Worm (Caenorhabditis elegans) whole organism, late embryonic: Measurements from ENCODE around the gene Y27F2A.11.

Source experiments
- C08G9.2 ChIP-seq: sonication (generic microtip); optimal IDR thresholded peaks from 2 replicates; lab custom pipeline; 2016; ENCODE audit warnings: mild to moderate bottlenecking, missing genetic modification characterization, moderate library complexity, missing compliant biosample characterization
- C38D4.7 ChIP-seq: fragments of 200-800 bp; sonication (Bioruptor generic); optimal IDR thresholded peaks from 2 replicates; lab custom pipeline; 2018; ENCODE audit warnings: mild to moderate bottlenecking, missing genetic modification characterization, moderate library complexity, missing compliant biosample characterization
- K02D7.2 ChIP-seq: sonication (generic microtip); optimal IDR thresholded peaks from 2 replicates; lab custom pipeline; 2017; ENCODE audit warnings: mild to moderate bottlenecking, missing genetic modification characterization, missing compliant biosample characterization
- T23F11.4 ChIP-seq: fragments of 200-800 bp; sonication (Bioruptor generic); optimal IDR thresholded peaks from 2 replicates; lab custom pipeline; 2018; ENCODE audit warnings: mild to moderate bottlenecking, missing genetic modification characterization, missing compliant biosample characterization
- Y22D7AL.16 ChIP-seq: sonication (generic microtip); optimal IDR thresholded peaks from 2 replicates; lab custom pipeline; 2016; ENCODE audit warnings: missing genetic modification characterization, missing compliant biosample characterization
- ama-1 ChIP-seq: fragments of 150-350 bp; optimal IDR thresholded peaks from 2 replicates; lab custom pipeline; 2014
- ceh-18 ChIP-seq: sonication (generic microtip); optimal IDR thresholded peaks from 2 replicates; lab custom pipeline; 2016; ENCODE audit warnings: missing genetic modification characterization, missing compliant biosample characterization
- ceh-19 ChIP-seq: fragments of 200-800 bp; sonication (Bioruptor generic); optimal IDR thresholded peaks from 2 replicates; lab custom pipeline; 2018; ENCODE audit warnings: mild to moderate bottlenecking, missing genetic modification characterization, missing compliant biosample characterization
- ceh-22 ChIP-seq: sonication (generic microtip); optimal IDR thresholded peaks from 2 replicates; lab custom pipeline; 2017; ENCODE audit warnings: missing biosample characterization, missing genetic modification characterization
- ceh-24 ChIP-seq: sonication (generic microtip); optimal IDR thresholded peaks from 2 replicates; lab custom pipeline; 2016; ENCODE audit warnings: mild to moderate bottlenecking, missing genetic modification characterization, missing compliant biosample characterization
- ceh-30 ChIP-seq: fragments of 150-350 bp; optimal IDR thresholded peaks from 2 replicates; lab custom pipeline; 2014; ENCODE audit warnings: missing biosample characterization, missing genetic modification characterization
- ceh-34 ChIP-seq: sonication (generic microtip); optimal IDR thresholded peaks from 2 replicates; lab custom pipeline; 2016; ENCODE audit warnings: mild to moderate bottlenecking, missing genetic modification characterization, missing compliant biosample characterization
- ceh-45 ChIP-seq: fragments of 200-800 bp; sonication (Bioruptor generic); IDR thresholded peaks from 2 replicates; pipeline ENCODE4 v1.3.6; 2022; ENCODE audit warnings: missing genetic modification reagents, missing genetic modification characterization, missing compliant biosample characterization
- ceh-6 ChIP-seq: fragments of 200-800 bp; sonication (Bioruptor generic); optimal IDR thresholded peaks from 2 replicates; lab custom pipeline; 2018; ENCODE audit warnings: mild to moderate bottlenecking, missing genetic modification characterization, missing compliant biosample characterization
- elt-2 ChIP-seq: sonication (generic microtip); optimal IDR thresholded peaks from 2 replicates; lab custom pipeline; 2016; ENCODE audit warnings: missing genetic modification reagents, missing genetic modification characterization, missing compliant biosample characterization
- elt-4 ChIP-seq: sonication (generic microtip); optimal IDR thresholded peaks from 2 replicates; lab custom pipeline; 2016; ENCODE audit warnings: missing genetic modification characterization, missing compliant biosample characterization
- ets-4 ChIP-seq: sonication (generic microtip); optimal IDR thresholded peaks from 2 replicates; lab custom pipeline; 2016; ENCODE audit warnings: missing genetic modification characterization, missing compliant biosample characterization
- hlh-13 ChIP-seq: fragments of 200-800 bp; sonication (Bioruptor generic); optimal IDR thresholded peaks from 2 replicates; lab custom pipeline; 2018; ENCODE audit warnings: mild to moderate bottlenecking, missing genetic modification characterization, missing compliant biosample characterization
- hlh-15 ChIP-seq: sonication (generic microtip); optimal IDR thresholded peaks from 2 replicates; lab custom pipeline; 2016; ENCODE audit warnings: missing genetic modification characterization, missing compliant biosample characterization
- hlh-30 ChIP-seq: sonication (generic microtip); optimal IDR thresholded peaks from 2 replicates; lab custom pipeline; 2017; ENCODE audit warnings: antibody characterized with exemption, missing genetic modification characterization, missing compliant biosample characterization; ENCODE audit not compliant: insufficient read depth
- hlh-8 ChIP-seq: sonication (generic microtip); optimal IDR thresholded peaks from 2 replicates; lab custom pipeline; 2016; ENCODE audit warnings: missing genotype, missing genetic modification characterization, missing compliant biosample characterization
- lin-11 ChIP-seq: fragments of 200-800 bp; sonication (Bioruptor generic); optimal IDR thresholded peaks from 2 replicates; lab custom pipeline; 2018; ENCODE audit warnings: mild to moderate bottlenecking, missing genetic modification characterization, missing compliant biosample characterization
- madf-2 ChIP-seq: sonication (generic microtip); optimal IDR thresholded peaks from 2 replicates; lab custom pipeline; 2017; ENCODE audit warnings: missing genetic modification characterization, missing compliant biosample characterization
- nfya-1 ChIP-seq: sonication (generic microtip); optimal IDR thresholded peaks from 2 replicates; lab custom pipeline; 2017; ENCODE audit warnings: missing genetic modification characterization, mild to moderate bottlenecking, missing compliant biosample characterization, antibody characterized with exemption, moderate library complexity
- nhr-11 ChIP-seq: fragments of 150-350 bp; optimal IDR thresholded peaks from 2 replicates; lab custom pipeline; 2014; ENCODE audit warnings: missing biosample characterization, missing genetic modification characterization
- nhr-232 ChIP-seq: sonication (generic microtip); optimal IDR thresholded peaks from 2 replicates; lab custom pipeline; 2016; ENCODE audit warnings: missing genetic modification characterization, missing compliant biosample characterization
- npax-4 ChIP-seq: sonication (generic microtip); optimal IDR thresholded peaks from 2 replicates; lab custom pipeline; 2016; ENCODE audit warnings: missing genetic modification characterization, missing compliant biosample characterization
- odd-2 ChIP-seq: sonication (generic microtip); optimal IDR thresholded peaks from 2 replicates; lab custom pipeline; 2017; ENCODE audit warnings: antibody characterized with exemption, mild to moderate bottlenecking, missing genetic modification characterization, missing compliant biosample characterization
- rnt-1 ChIP-seq: sonication (generic microtip); optimal IDR thresholded peaks from 2 replicates; lab custom pipeline; 2016; ENCODE audit warnings: missing genetic modification characterization, missing compliant biosample characterization
- sdc-2 ChIP-seq: sonication (generic microtip); optimal IDR thresholded peaks from 2 replicates; lab custom pipeline; 2016; ENCODE audit warnings: missing genotype, missing genetic modification characterization, missing compliant biosample characterization
- tbx-2 ChIP-seq: sonication (generic microtip); optimal IDR thresholded peaks from 2 replicates; lab custom pipeline; 2016; ENCODE audit warnings: missing genetic modification characterization, missing compliant biosample characterization
- tbx-7 ChIP-seq: sonication (generic microtip); optimal IDR thresholded peaks from 2 replicates; lab custom pipeline; 2016; ENCODE audit warnings: missing genotype, missing genetic modification characterization, missing compliant biosample characterization
- unc-3 ChIP-seq, 2 experiments: fragments of 200-800 bp in 1 of 2; sonication (Bioruptor generic) in 1 of 2; sonication (generic microtip) in 1 of 2; conservative IDR thresholded peaks in 1 of 2; optimal IDR thresholded peaks in 1 of 2; 2 replicates each; pipeline versions ENCODE4 v1.3.6 to Lab custom; 2016 to 2022; ENCODE audit warnings: missing compliant biosample characterization in 2 of 2, missing genetic modification characterization in 2 of 2, missing genetic modification reagents in 1 of 2
- unc-42 ChIP-seq: sonication (generic microtip); optimal IDR thresholded peaks from 2 replicates; lab custom pipeline; 2016; ENCODE audit warnings: missing genotype, missing genetic modification characterization, missing compliant biosample characterization
- unc-55 ChIP-seq: sonication (generic microtip); optimal IDR thresholded peaks from 2 replicates; lab custom pipeline; 2017; ENCODE audit warnings: missing biosample characterization, missing genetic modification reagents, missing genetic modification characterization
- unc-86 ChIP-seq: sonication (generic microtip); optimal IDR thresholded peaks from 2 replicates; lab custom pipeline; 2016; ENCODE audit warnings: missing genetic modification characterization, missing compliant biosample characterization

Gene Y27F2A.11

ce11 chrII:3149521-3150190 is 39.5 kb upstream of the Y27F2A.11 start, which contains the start of the genes T10D4.11 and T10D4.1:
Gene T10D4.11 (minus strand): TSS chrII:3149621.
Gene T10D4.1 (plus strand): TSS chrII:3150140.
- TF ChIP-seq rnt-1, result no peak
- TF ChIP-seq hlh-30 (tag; lab: Kevin White, UChicago), result no peak
- no peak for TF ChIP-seq unc-42

ce11 chrII:3151615-3152014 is 37.5 kb upstream of the Y27F2A.11 start, which contains the start of the genes T10D4.14 and T10D4.19:
Gene T10D4.14 (minus strand): TSS chrII:3151715.
Gene T10D4.19 (plus strand): TSS chrII:3151918.
- TF ChIP-seq hlh-8 (tag; lab: Kevin White, UChicago) (no peak), ets-4 (tag; lab: Kevin White, UChicago) (no peak), sdc-2 (tag; lab: Kevin White, UChicago) (no peak), unc-42 (no peak), ceh-45 (GFP tag; lab: Robert Waterston, UW) (no peak), hlh-30 (tag; lab: Kevin White, UChicago) (no peak), rnt-1 (no peak), nfya-1 (tag; lab: Kevin White, UChicago) (no peak), ceh-6 (GFP tag; lab: Kevin White, UChicago) (no peak), unc-55 (GFP tag; lab: Kevin White, UChicago) (no peak), elt-4 (tag; lab: Kevin White, UChicago) (no peak), ceh-34 (no peak), lin-11 (tag; lab: Kevin White, UChicago) (no peak), nhr-232 (no peak), tbx-2 (tag; lab: Kevin White, UChicago) (no peak), ceh-22 (tag; lab: Kevin White, UChicago) (no peak), ceh-30 (tag; lab: Kevin White, UChicago) (no peak), unc-3 (GFP tag; conservative IDR thresholded peaks at IDR 0.05; lab: Robert Waterston, UW) (no peak), unc-3 (tag; optimal IDR thresholded peaks at IDR 0.05; lab: Kevin White, UChicago) (no peak), ceh-18 (no peak)

- no peak for TF ChIP-seq unc-86 (tag; lab: Kevin White, UChicago)
- no peak for TF ChIP-seq T23F11.4 (GFP tag; lab: Kevin White, UChicago)
- TF ChIP-seq ceh-22 (tag; lab: Kevin White, UChicago), result no peak
- no peak for TF ChIP-seq hlh-13 (GFP tag; lab: Kevin White, UChicago)
- no peak for TF ChIP-seq C38D4.7 (GFP tag; lab: Kevin White, UChicago)
- no peak for TF ChIP-seq K02D7.2
- TF ChIP-seq tbx-7 (tag; lab: Kevin White, UChicago), result no peak
- TF ChIP-seq odd-2 (tag; lab: Kevin White, UChicago), result no peak
- no peak for TF ChIP-seq ceh-24 (tag; lab: Kevin White, UChicago)
- no peak for TF ChIP-seq npax-4 (tag; lab: Kevin White, UChicago)
- TF ChIP-seq nhr-11 (tag; lab: Kevin White, UChicago), result no peak
- TF ChIP-seq ama-1 (lab: Kevin White, UChicago), result no peak
- no peak for TF ChIP-seq hlh-30 (tag; lab: Kevin White, UChicago)
- TF ChIP-seq C08G9.2 (tag; lab: Kevin White, UChicago), result no peak
- TF ChIP-seq elt-2 (tag; lab: Kevin White, UChicago), result no peak
- no peak for TF ChIP-seq ceh-18
- TF ChIP-seq unc-42, result no peak
These were observed 34.8 kb upstream of the Y27F2A.11 start, which contains the start of gene sri-32 for ce11 chrII:3154383-3154782. Gene sri-32 (minus strand): TSS chrII:3154483.

- TF ChIP-seq sdc-2 (tag; lab: Kevin White, UChicago), result no peak
- TF ChIP-seq ceh-19 (GFP tag; lab: Kevin White, UChicago), result no peak
- TF ChIP-seq npax-4 (tag; lab: Kevin White, UChicago), result no peak
- TF ChIP-seq madf-2 (tag; lab: Kevin White, UChicago), result no peak
- TF ChIP-seq hlh-13 (GFP tag; lab: Kevin White, UChicago), result no peak
- TF ChIP-seq Y22D7AL.16, result no peak
- TF ChIP-seq ceh-34, result no peak
- no peak for TF ChIP-seq hlh-15
These were observed 32.4 kb upstream of the Y27F2A.11 start, which contains the start of gene sri-33 for ce11 chrII:3156749-3157148. Gene sri-33 (minus strand): TSS chrII:3156849.
